Fruit fly (Drosophila melanogaster): ENCODE measurements around the gene CG32188.
"Not testable (repeated sequence)": the region's sequence is repeated elsewhere in the genome, so short reads cannot be mapped to it uniquely, and the experiment has no call there.

The CG32188 gene

DNA sequence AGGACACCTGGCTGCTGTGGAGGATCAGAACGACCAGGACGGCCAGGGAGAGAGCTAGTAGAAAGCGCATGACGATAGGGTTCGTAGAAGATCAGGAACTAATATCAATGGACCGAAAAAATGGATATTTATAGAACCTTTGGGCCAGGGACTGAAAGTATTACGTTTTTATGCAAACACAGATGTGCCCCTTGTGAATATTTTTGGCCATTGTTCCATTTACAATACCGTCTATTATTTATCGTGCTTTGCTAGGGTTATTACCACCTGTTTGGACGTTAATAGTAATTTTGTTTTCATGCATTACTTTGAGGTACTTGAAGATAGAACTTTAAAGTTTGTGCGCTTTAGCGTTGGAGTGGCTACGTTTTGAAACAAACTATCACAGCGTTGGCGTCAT is at the start of gene CG32188:
CG32188 (minus strand) TSS at position 101 of the 400 bp plus-strand sequence.
- no peak for TF ChIP-seq CG32121 (GFP tag; IDR thresholded peaks at IDR 0.05)
- no peak for TF ChIP-seq CG13204 (GFP tag; optimal IDR thresholded peaks at IDR 0.05)
- no peak for TF ChIP-seq CG8301 (tag; optimal IDR thresholded peaks at IDR 0.05)
- TF ChIP-seq rn (GFP tag; IDR thresholded peaks at IDR 0.05), result no peak
- no peak for TF ChIP-seq CG34367 (tag; optimal IDR thresholded peaks at IDR 0.05)
- no peak for TF ChIP-seq EcR (GFP tag; optimal IDR thresholded peaks at IDR 0.05)
- TF ChIP-seq CG4496 (GFP tag; IDR thresholded peaks at IDR 0.05), result no peak
- TF ChIP-seq CG14655 (GFP tag; optimal IDR thresholded peaks at IDR 0.05), result no peak
- TF ChIP-seq fd96Ca (GFP tag; IDR thresholded peaks at IDR 0.05), result no peak
- no peak for TF ChIP-seq CG17806 (tag; optimal IDR thresholded peaks at IDR 0.05)
- TF ChIP-seq Pif1A (GFP tag; optimal IDR thresholded peaks at IDR 0.05), result no peak
- TF ChIP-seq Ets98B (GFP tag; IDR thresholded peaks at IDR 0.05), result no peak
- no peak for TF ChIP-seq CG8159 (tag; optimal IDR thresholded peaks at IDR 0.05)
- no peak for TF ChIP-seq CG15710 (tag; optimal IDR thresholded peaks at IDR 0.05)
- TF ChIP-seq Pif1B (GFP tag; optimal IDR thresholded peaks at IDR 0.05), result no peak
- TF ChIP-seq CG9948 (tag; optimal IDR thresholded peaks at IDR 0.05), result no peak
- TF ChIP-seq Snoo (tag; optimal IDR thresholded peaks at IDR 0.05), result no peak
- no peak for TF ChIP-seq gl (tag; optimal IDR thresholded peaks at IDR 0.05)
- TF ChIP-seq D1 (tag; optimal IDR thresholded peaks at IDR 0.05), result no peak
- no peak for TF ChIP-seq CG10348 (GFP tag; IDR thresholded peaks at IDR 0.05)

DNA sequence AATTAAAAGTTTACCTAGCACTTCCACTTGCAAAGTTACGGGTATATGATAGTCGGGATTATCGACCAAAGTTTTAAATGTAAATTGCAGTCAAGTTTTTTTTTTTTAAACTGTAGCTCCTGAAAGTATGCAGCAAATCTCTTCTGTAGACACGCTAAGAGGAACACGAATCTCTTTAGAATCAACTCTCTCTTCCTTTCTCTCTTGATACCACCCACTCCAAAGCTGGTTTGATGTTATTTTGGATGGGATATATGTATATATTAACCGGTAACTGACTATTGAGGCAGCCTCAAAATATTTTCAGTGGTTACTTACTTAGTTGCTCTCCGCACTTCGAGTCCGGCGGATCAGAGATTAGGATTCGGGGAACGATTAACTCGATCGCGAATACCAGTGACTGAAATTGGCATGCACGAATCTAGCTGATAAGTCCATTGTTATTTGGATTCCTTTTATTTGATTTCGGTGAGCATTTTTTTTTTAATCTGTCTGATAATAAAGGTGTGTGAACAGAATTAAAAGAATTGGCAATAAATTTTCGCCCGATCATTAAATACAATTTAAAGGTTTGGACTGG is 45.4 kb upstream of the CG32188 start, which contains the start of gene CG7408:
CG7408 (plus strand) TSS at position 316 of the 580 bp plus-strand sequence.
- TF ChIP-seq rn (GFP tag; IDR thresholded peaks at IDR 0.05) (no peak), CG8159 (tag; optimal IDR thresholded peaks at IDR 0.05) (no peak), D1 (tag; optimal IDR thresholded peaks at IDR 0.05) (peak; percentile 55)

DNA sequence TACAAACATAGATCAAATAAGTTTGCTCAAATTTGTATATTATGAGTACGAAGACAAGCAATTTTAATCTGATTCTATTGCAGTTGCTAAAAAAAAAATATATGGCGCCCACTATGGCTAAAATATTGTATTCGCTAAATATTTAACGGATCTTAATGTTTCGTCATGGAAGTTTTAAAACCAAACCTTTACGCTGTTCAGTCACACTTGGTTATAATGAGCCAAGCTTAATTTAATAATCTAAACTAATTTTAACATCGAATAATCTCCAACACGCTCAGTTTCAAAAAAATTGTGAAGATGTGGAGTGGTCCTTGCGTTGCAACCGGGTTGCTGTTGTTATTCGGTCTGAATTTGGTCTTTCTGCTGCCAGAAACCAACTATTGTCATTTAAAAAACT is 24.7 kb upstream of the CG32188 start, which contains the start of gene CG34002:
CG34002 (plus strand) TSS at position 301 of the 400 bp plus-strand sequence.
- not testable (repeated sequence) for TF ChIP-seq CG32121 (GFP tag; IDR thresholded peaks at IDR 0.05); CG13204 (GFP tag; optimal IDR thresholded peaks at IDR 0.05); CG10348 (GFP tag; IDR thresholded peaks at IDR 0.05)

DNA sequence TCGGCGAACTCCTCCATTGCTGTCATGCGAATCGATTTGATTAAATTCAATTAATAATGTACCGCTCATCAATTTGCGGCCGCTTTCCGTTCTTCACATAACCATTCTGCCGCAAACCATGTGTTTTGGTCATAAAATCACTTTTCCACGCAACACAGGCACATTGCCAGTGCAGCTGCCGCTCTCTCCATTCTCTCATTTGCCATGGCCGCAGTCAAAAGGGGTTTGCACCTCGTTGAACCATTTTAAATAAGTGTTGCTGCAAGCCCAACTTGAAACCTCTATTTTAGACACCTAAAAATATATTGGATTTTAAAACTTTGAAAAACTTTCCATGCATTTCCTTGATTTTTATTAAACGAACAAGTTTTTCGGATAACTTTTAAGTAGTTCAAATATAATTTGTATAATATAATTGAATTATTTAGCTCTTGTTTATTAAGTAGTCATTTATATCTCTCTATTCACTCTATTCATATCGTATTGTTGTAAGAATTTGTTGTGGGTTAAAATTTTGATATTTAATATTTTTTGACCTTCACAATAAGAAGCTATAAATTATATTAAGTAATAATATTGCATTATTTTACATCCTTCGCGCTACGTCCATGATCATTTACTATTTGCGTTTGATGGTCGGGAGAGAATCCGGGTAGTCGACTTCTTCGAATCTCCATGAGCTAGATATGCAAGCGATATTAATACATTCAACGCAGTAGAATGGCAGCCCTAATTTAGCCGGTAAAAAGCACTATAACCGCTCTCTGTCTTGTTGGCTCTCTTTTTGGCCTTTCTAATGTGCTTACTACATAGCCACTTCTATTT is 23.4 kb upstream of the CG32188 start, which contains the start of gene CG5535:
CG5535 (minus strand) TSS at position 140 of the 825 bp plus-strand sequence.
- TF ChIP-seq Ets98B (GFP tag; IDR thresholded peaks at IDR 0.05) (peak; percentile 85), CG14655 (GFP tag; optimal IDR thresholded peaks at IDR 0.05) (peak; percentile 93), CG8301 (tag; optimal IDR thresholded peaks at IDR 0.05) (peak; percentile 79), CG12605 (GFP tag; IDR thresholded peaks at IDR 0.05) (peak; percentile 52; the same call in 1 of the 2 replicates), CG8159 (tag; optimal IDR thresholded peaks at IDR 0.05) (peak; percentile 85), CG15710 (tag; optimal IDR thresholded peaks at IDR 0.05) (peak; percentile 78), CG10348 (GFP tag; IDR thresholded peaks at IDR 0.05) (0 out of 2 replicates have a peak, but pooled peaks have one; percentile 9), D1 (tag; optimal IDR thresholded peaks at IDR 0.05) (peak; percentile 40), CG32121 (GFP tag; IDR thresholded peaks at IDR 0.05) (peak; percentile 50; the same call in 1 of the 2 replicates), EcR (GFP tag; optimal IDR thresholded peaks at IDR 0.05) (no peak), CG17806 (tag; optimal IDR thresholded peaks at IDR 0.05) (peak; percentile 46), Pif1B (GFP tag; optimal IDR thresholded peaks at IDR 0.05) (peak; percentile 46), fd96Ca (GFP tag; IDR thresholded peaks at IDR 0.05) (peak; percentile 81), rn (GFP tag; IDR thresholded peaks at IDR 0.05) (no peak), gl (tag; optimal IDR thresholded peaks at IDR 0.05) (no peak), CG34367 (tag; optimal IDR thresholded peaks at IDR 0.05) (peak; percentile 47), CG4496 (GFP tag; IDR thresholded peaks at IDR 0.05) (peak; percentile 71), CG13204 (GFP tag; optimal IDR thresholded peaks at IDR 0.05) (no peak), Pif1A (GFP tag; optimal IDR thresholded peaks at IDR 0.05) (no peak), Snoo (tag; optimal IDR thresholded peaks at IDR 0.05) (peak; percentile 41), CG9948 (tag; optimal IDR thresholded peaks at IDR 0.05) (peak; percentile 83)

DNA sequence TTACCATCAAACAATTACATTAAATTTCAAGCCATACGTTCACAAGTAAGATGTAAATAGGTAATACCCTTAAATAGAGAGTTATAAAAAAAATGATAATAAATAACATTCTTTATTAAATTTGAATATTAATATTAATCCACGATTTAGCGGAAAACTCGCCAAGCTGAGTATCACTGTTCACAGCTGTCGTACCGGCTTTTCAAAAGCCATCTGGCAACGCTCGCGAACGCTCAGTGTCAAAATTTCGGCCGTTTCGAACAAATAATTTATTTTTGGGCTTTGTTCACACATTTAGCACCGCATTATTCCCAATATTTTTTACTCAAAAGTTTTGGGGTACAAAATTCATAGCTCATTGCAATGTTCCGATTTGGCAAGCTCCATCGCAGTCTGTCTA is 16.1 kb upstream of the CG32188 start, which contains the start of gene TrpRS-m:
TrpRS-m (plus strand) TSS at position 211 of the 400 bp plus-strand sequence.
- no peak for TF ChIP-seq CG15710 (tag; optimal IDR thresholded peaks at IDR 0.05)
- no peak for TF ChIP-seq CG4496 (GFP tag; IDR thresholded peaks at IDR 0.05)
- TF ChIP-seq D1 (tag; optimal IDR thresholded peaks at IDR 0.05), result peak; percentile 53
- no peak for TF ChIP-seq CG12605 (GFP tag; IDR thresholded peaks at IDR 0.05)
- TF ChIP-seq CG13204 (GFP tag; optimal IDR thresholded peaks at IDR 0.05), result no peak
- no peak for TF ChIP-seq CG10348 (GFP tag; IDR thresholded peaks at IDR 0.05)

DNA sequence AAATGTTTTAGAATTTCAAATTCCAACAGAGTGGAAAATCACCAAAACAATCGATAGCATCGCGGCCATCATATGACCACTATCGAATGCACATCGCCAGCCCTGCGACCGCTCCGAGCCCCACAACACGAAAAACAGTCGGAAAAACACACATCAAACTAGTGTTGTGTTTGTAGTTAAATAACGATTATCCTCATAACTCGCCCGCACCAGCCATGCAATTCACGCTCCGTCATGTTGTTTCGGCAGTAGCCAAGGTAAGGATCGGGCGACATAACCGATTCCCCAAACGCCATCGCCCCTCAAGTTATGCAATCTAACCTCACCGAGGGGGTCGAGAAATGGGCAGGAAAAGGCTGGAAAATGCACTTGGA is 13.5 kb upstream of the CG32188 start:
- TF ChIP-seq CG4496 (GFP tag; IDR thresholded peaks at IDR 0.05), result 0 out of 3 replicates have a peak, but pooled peaks have one; percentile 27
- TF ChIP-seq gl (tag; optimal IDR thresholded peaks at IDR 0.05), result no peak

Data from whole organism, pupa.